Fruit fly (Drosophila melanogaster): ENCODE measurements around the gene spen.
A peak's percentile ranks its signal among the peaks of the same experiment; 100 is the strongest.

The spen gene

DNA sequence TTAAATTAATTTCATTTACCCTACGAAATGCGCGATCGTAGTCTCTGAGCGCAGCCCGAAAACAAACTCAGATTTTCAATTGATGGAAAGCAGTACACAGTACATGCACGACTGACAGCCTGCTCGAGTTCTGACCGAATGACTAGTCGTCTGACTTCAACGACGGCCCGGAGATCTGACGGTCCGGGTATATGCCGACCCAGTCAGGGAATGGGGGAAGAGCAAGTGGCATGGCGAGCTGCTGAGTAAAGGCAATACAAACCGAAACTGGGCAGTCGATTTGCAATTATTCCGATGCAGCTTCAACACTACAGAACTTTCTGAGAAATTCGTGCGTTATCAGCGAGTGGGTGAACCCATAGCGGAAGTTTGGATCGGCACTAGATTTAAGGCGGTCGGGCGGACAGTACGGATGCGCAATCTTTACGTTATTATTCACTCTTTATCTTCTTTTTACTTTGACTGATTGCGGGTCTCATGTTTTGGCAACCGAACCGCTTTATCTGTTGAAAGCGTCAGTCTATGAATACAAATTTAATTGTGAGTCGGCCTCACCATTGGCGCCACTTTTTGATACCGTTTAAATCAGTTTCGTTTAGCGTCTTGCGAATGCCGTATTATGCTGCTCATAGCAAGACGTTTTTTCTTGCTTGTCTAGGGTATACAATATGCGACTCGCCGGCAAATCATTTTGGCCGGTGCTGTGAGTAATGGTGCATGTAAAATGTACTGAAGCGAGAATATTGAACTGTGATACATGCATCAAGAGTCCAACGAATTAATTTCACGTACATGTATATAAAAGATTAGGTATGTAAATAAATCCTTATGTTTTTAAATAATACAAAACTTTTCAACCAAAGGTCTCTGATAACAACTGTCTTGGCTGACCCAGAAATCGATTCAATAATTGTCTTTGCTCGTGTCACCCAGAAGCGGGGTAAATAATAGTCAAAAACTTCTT, 38.1 kb upstream of the spen start:
- TF ChIP-seq CG9948 (tag; optimal IDR thresholded peaks at IDR 0.05) (no peak), Pif1A (GFP tag; optimal IDR thresholded peaks at IDR 0.05) (peak; percentile 56), CG34367 (tag; optimal IDR thresholded peaks at IDR 0.05) (no peak), CG14655 (GFP tag; optimal IDR thresholded peaks at IDR 0.05) (peak; percentile 28), CG12605 (GFP tag; IDR thresholded peaks at IDR 0.05) (no peak), CG10348 (GFP tag; IDR thresholded peaks at IDR 0.05) (no peak), CG8301 (tag; optimal IDR thresholded peaks at IDR 0.05) (peak; percentile 49), fd96Ca (GFP tag; IDR thresholded peaks at IDR 0.05) (no peak), CG13204 (GFP tag; optimal IDR thresholded peaks at IDR 0.05) (no peak), CG17806 (tag; optimal IDR thresholded peaks at IDR 0.05) (peak; percentile 26), Pif1B (GFP tag; optimal IDR thresholded peaks at IDR 0.05) (peak; percentile 30), CG8159 (tag; optimal IDR thresholded peaks at IDR 0.05) (no peak), CG32121 (GFP tag; IDR thresholded peaks at IDR 0.05) (peak; percentile 12; the same call in 1 of the 2 replicates), CG15710 (tag; optimal IDR thresholded peaks at IDR 0.05) (peak; percentile 17)

DNA sequence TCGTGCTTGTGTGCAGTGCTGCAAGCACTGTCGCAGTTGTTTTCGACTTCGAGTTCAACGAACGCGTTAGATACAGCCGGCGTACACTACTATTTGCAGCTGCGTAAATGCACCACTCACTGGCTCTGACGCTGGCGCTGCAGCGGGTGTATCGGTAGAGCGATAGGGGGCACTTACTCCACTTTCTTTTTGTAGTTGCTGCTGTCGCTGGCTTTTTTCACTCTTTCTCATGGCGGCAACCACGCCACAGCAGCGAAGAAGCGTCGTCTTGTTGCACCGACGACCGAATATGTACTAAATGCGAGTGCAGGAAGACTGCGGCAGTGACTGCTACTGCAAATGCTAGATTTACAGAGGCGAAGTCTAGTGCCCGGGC, 37.4 kb upstream of the spen start, which contains the start of gene CG4822:
CG4822 (minus strand) TSS at position 299 of the 376 bp plus-strand sequence.
- TF ChIP-seq rn (GFP tag; IDR thresholded peaks at IDR 0.05) (no peak), CG9948 (tag; optimal IDR thresholded peaks at IDR 0.05) (no peak), CG8301 (tag; optimal IDR thresholded peaks at IDR 0.05) (no peak), CG17806 (tag; optimal IDR thresholded peaks at IDR 0.05) (no peak), Snoo (tag; optimal IDR thresholded peaks at IDR 0.05) (no peak), CG12605 (GFP tag; IDR thresholded peaks at IDR 0.05) (peak; percentile 56), CG15710 (tag; optimal IDR thresholded peaks at IDR 0.05) (no peak), CG13204 (GFP tag; optimal IDR thresholded peaks at IDR 0.05) (peak; percentile 33), CG4496 (GFP tag; IDR thresholded peaks at IDR 0.05) (peak; percentile 73; the same call in 2 of the 3 replicates), CG34367 (tag; optimal IDR thresholded peaks at IDR 0.05) (no peak), D1 (tag; optimal IDR thresholded peaks at IDR 0.05) (no peak), Ets98B (GFP tag; IDR thresholded peaks at IDR 0.05) (peak; percentile 83; the same call in 1 of the 2 replicates), CG8159 (tag; optimal IDR thresholded peaks at IDR 0.05) (no peak), fd96Ca (GFP tag; IDR thresholded peaks at IDR 0.05) (peak; percentile 71; the same call in 1 of the 3 replicates), Pif1B (GFP tag; optimal IDR thresholded peaks at IDR 0.05) (no peak), Pif1A (GFP tag; optimal IDR thresholded peaks at IDR 0.05) (no peak), CG32121 (GFP tag; IDR thresholded peaks at IDR 0.05) (peak; percentile 42; the same call in 1 of the 2 replicates), CG10348 (GFP tag; IDR thresholded peaks at IDR 0.05) (no peak), gl (tag; optimal IDR thresholded peaks at IDR 0.05) (no peak), EcR (GFP tag; optimal IDR thresholded peaks at IDR 0.05) (peak; percentile 87), CG14655 (GFP tag; optimal IDR thresholded peaks at IDR 0.05) (no peak)

DNA sequence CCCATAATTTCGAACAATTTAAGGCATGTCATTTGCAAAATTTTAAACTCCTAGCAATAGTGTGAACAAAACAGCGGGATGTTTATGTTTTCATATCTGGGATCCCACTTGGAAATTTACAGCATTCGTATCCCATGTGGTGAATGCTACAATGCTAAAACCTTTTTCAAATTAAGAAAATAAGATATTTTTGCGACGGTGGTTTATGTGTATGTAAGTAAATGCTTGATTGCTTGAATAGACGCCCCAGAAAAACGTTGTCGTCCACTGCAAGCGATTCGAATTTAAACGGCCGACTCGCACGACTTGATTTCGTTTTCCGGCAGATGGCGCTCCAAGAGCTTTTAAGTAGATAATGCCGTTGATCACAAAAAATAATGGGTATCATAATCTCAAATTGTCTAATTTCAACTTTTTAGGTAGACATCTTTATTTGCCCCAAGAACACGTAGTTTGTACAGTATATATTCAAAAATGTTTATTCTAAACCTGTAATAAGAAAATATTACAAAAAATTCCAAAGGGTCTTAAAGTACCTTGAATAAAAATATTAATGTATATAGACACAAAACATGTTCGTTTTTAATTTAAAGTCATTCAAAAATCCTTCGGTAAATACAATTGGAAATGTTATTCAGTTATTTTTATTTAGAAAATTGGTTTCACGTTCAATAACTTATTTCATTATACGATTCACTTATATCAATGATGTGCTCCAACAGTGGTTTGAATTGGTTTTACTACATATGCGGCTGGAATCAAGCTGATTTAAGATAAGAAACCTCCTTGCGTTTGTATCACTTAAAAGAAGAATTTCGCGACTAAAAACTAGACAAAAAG, 36.4 kb upstream of the spen start:
- TF ChIP-seq EcR (GFP tag; optimal IDR thresholded peaks at IDR 0.05) (no peak), CG14655 (GFP tag; optimal IDR thresholded peaks at IDR 0.05) (no peak), CG4496 (GFP tag; IDR thresholded peaks at IDR 0.05) (0 out of 3 replicates have a peak, but pooled peaks have one; percentile 7), CG34367 (tag; optimal IDR thresholded peaks at IDR 0.05) (no peak), D1 (tag; optimal IDR thresholded peaks at IDR 0.05) (peak; percentile 21)

DNA sequence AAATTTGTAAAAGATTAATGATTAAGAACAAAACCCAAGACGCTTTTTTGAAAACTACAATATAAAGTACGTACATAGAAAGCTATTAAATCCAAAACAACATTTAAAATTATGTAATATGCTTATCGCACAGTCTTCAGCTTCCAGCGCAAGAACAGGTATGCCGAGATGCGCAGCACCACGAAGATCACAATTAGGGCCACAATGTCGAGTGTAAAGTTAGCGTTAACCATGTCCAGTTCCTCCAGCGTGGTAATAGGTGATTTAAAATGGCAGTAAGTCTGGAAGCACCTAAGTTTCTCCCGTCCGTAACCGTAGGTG, 35.9 kb upstream of the spen start:
- TF ChIP-seq CG8301 (tag; optimal IDR thresholded peaks at IDR 0.05) (no peak), Snoo (tag; optimal IDR thresholded peaks at IDR 0.05) (no peak), CG32121 (GFP tag; IDR thresholded peaks at IDR 0.05) (no peak), CG9948 (tag; optimal IDR thresholded peaks at IDR 0.05) (no peak), CG4496 (GFP tag; IDR thresholded peaks at IDR 0.05) (no peak), Pif1A (GFP tag; optimal IDR thresholded peaks at IDR 0.05) (no peak), CG8159 (tag; optimal IDR thresholded peaks at IDR 0.05) (no peak), CG13204 (GFP tag; optimal IDR thresholded peaks at IDR 0.05) (no peak), CG12605 (GFP tag; IDR thresholded peaks at IDR 0.05) (no peak), EcR (GFP tag; optimal IDR thresholded peaks at IDR 0.05) (no peak), gl (tag; optimal IDR thresholded peaks at IDR 0.05) (no peak), CG17806 (tag; optimal IDR thresholded peaks at IDR 0.05) (no peak)

DNA sequence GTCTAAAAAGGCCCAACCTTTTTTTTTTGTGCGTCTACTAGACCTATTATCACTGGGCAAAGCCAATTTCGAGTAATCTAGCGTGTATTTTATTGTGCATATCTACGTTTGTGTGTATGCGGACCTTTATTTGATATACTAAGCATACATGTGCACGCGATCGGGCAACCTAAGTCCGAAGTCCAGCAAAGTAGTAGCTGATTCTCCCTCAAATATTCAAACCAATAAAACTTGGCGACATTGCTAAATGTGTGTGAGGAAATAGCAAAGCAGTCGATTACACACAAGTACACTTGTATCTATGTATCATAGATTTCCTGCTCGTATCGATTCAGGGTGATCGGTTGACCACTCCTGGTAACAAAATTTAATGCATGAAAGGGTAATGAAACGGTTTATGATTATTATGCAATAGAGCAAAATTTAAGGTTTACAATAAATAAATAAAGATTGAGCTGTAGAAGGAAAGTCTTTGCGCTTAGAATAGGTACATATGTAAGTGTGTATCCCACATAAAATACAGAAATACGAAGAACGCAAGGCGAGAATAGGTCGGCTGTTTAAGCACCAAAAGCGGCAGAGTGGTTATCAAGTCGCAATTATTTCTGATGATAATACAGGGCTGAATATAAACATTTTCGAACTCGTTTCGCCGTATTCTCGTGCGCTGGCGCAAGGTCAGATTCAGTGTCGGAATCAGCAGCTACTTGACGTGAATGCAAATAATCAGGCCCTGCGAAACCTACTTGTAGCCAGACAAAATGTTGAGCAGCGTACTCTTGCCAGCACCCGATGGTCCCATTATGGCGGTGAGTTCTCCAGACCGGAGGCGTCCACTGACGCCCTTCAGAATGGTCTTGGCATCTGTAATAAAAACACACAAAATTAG, 33.2 kb upstream of the spen start:
- no peak for TF ChIP-seq Ets98B (GFP tag; IDR thresholded peaks at IDR 0.05)
- TF ChIP-seq gl (tag; optimal IDR thresholded peaks at IDR 0.05): no peak
- TF ChIP-seq CG8159 (tag; optimal IDR thresholded peaks at IDR 0.05): no peak
- no peak for TF ChIP-seq Snoo (tag; optimal IDR thresholded peaks at IDR 0.05)
